Fruit fly (Drosophila melanogaster): ENCODE results near the gene RhoGEF3.

The RhoGEF3 gene

dm6 chr3L:263500-264377, 13.5 kb upstream of the RhoGEF3 start (continued):
- no peak for TF ChIP-seq ap (GFP tag; IDR thresholded peaks at IDR 0.05)
- no peak for TF ChIP-seq H2.0 (GFP tag; IDR thresholded peaks at IDR 0.05)
- no peak for TF ChIP-seq phol (tag; optimal IDR thresholded peaks at IDR 0.05)
- no peak for TF ChIP-seq cad (GFP tag; optimal IDR thresholded peaks at IDR 0.05)
- TF ChIP-seq CG12769 (tag; optimal IDR thresholded peaks at IDR 0.05) = no peak
- TF ChIP-seq odd (GFP tag; optimal IDR thresholded peaks at IDR 0.05) = no peak
- TF ChIP-seq ewg (GFP tag; optimal IDR thresholded peaks at IDR 0.05) = peak; percentile 20
- TF ChIP-seq CG10147 (GFP tag; optimal IDR thresholded peaks at IDR 0.05) = no peak
- no peak for TF ChIP-seq ftz-f1 (GFP tag; optimal IDR thresholded peaks at IDR 0.05)
- TF ChIP-seq sc (optimal IDR thresholded peaks at IDR 0.05) = no peak
- TF ChIP-seq sc (GFP tag; optimal IDR thresholded peaks at IDR 0.05) = no peak
- no peak for TF ChIP-seq zfh2 (GFP tag; optimal IDR thresholded peaks at IDR 0.05)
- no peak for TF ChIP-seq CG15011 (GFP tag; optimal IDR thresholded peaks at IDR 0.05)
- TF ChIP-seq CG15073 (GFP tag; optimal IDR thresholded peaks at IDR 0.05) = no peak
- TF ChIP-seq CG13424 (tag; optimal IDR thresholded peaks at IDR 0.05) = no peak
- TF ChIP-seq slbo (GFP tag; IDR thresholded peaks at IDR 0.05) = no peak
- no peak for TF ChIP-seq CG4820 (GFP tag; optimal IDR thresholded peaks at IDR 0.05)
- no peak for TF ChIP-seq CG34376 (GFP tag; optimal IDR thresholded peaks at IDR 0.05)
- no peak for TF ChIP-seq E2f2 (GFP tag; IDR thresholded peaks at IDR 0.05)
- TF ChIP-seq sr (GFP tag; IDR thresholded peaks at IDR 0.05) = peak; percentile 41; the same call in 1 of the 3 replicates
- no peak for TF ChIP-seq Dbx (GFP tag; IDR thresholded peaks at IDR 0.05)
- no peak for TF ChIP-seq her (GFP tag; optimal IDR thresholded peaks at IDR 0.05)
- TF ChIP-seq Mad (GFP tag; optimal IDR thresholded peaks at IDR 0.05) = no peak
- TF ChIP-seq TFAM (GFP tag; optimal IDR thresholded peaks at IDR 0.05) = no peak
- TF ChIP-seq esg (GFP tag; conservative IDR thresholded peaks at IDR 0.05) = no peak
- TF ChIP-seq CG32767 (GFP tag; IDR thresholded peaks at IDR 0.05) = no peak
- TF ChIP-seq Mes4 (GFP tag; optimal IDR thresholded peaks at IDR 0.05) = no peak
- TF ChIP-seq bigmax (GFP tag; optimal IDR thresholded peaks at IDR 0.05) = peak; percentile 93
- no peak for TF ChIP-seq CG33213 (GFP tag; optimal IDR thresholded peaks at IDR 0.05)
- no peak for TF ChIP-seq ssp (GFP tag; IDR thresholded peaks at IDR 0.05)
- no peak for TF ChIP-seq CG4730 (GFP tag; IDR thresholded peaks at IDR 0.05)
- TF ChIP-seq fd96Cb (tag; optimal IDR thresholded peaks at IDR 0.05) = no peak
- TF ChIP-seq trh (GFP tag; optimal IDR thresholded peaks at IDR 0.05) = no peak
- peak; percentile 45 for TF ChIP-seq Blimp-1 (GFP tag; optimal IDR thresholded peaks at IDR 0.05)
- TF ChIP-seq YL-1 (GFP tag; optimal IDR thresholded peaks at IDR 0.05) = peak; percentile 39
- TF ChIP-seq CG12744 (GFP tag; optimal IDR thresholded peaks at IDR 0.05) = no peak
- TF ChIP-seq CG15601 (tag; optimal IDR thresholded peaks at IDR 0.05) = no peak
- no peak for TF ChIP-seq pfk (GFP tag; optimal IDR thresholded peaks at IDR 0.05)
- no peak for TF ChIP-seq Nf-YB (GFP tag; optimal IDR thresholded peaks at IDR 0.05)
- no peak for TF ChIP-seq Optix (GFP tag; IDR thresholded peaks at IDR 0.05)
- no peak for TF ChIP-seq CG1024 (GFP tag; IDR thresholded peaks at IDR 0.05)
- TF ChIP-seq org-1 (GFP tag; optimal IDR thresholded peaks at IDR 0.05) = no peak
- no peak for TF ChIP-seq CG11560 (tag; IDR thresholded peaks at IDR 0.05)
- peak; percentile 70 for TF ChIP-seq MESR4 (GFP tag; optimal IDR thresholded peaks at IDR 0.05)
- no peak for TF ChIP-seq nerfin-2 (GFP tag; IDR thresholded peaks at IDR 0.05; ENCODE audit: partially characterized antibody)
- no peak for TF ChIP-seq croc (GFP tag; conservative IDR thresholded peaks at IDR 0.05)
- TF ChIP-seq CG9817 (tag; optimal IDR thresholded peaks at IDR 0.05) = no peak
- TF ChIP-seq sug (tag; optimal IDR thresholded peaks at IDR 0.05) = no peak
- TF ChIP-seq cato (GFP tag; optimal IDR thresholded peaks at IDR 0.05; ENCODE audit: borderline replicate concordance) = no peak
- no peak for TF ChIP-seq CG17361 (GFP tag; IDR thresholded peaks at IDR 0.05)

All from whole organism, embryonic.